Fruit fly (Drosophila melanogaster) Kc167 (cell line): ENCODE measurements around the gene mei-P26.

ENCODE experiments used
- h ChIP-seq: fragments of >200 bp; optimal IDR thresholded peaks from 3 replicates; lab custom pipeline; 2018; ENCODE audit warnings: missing external identifiers
- ttk ChIP-seq: sonication (Bioruptor generic); optimal IDR thresholded peaks from 2 replicates; lab custom pipeline; 2017; ENCODE audit warnings: missing external identifiers

DNA sequence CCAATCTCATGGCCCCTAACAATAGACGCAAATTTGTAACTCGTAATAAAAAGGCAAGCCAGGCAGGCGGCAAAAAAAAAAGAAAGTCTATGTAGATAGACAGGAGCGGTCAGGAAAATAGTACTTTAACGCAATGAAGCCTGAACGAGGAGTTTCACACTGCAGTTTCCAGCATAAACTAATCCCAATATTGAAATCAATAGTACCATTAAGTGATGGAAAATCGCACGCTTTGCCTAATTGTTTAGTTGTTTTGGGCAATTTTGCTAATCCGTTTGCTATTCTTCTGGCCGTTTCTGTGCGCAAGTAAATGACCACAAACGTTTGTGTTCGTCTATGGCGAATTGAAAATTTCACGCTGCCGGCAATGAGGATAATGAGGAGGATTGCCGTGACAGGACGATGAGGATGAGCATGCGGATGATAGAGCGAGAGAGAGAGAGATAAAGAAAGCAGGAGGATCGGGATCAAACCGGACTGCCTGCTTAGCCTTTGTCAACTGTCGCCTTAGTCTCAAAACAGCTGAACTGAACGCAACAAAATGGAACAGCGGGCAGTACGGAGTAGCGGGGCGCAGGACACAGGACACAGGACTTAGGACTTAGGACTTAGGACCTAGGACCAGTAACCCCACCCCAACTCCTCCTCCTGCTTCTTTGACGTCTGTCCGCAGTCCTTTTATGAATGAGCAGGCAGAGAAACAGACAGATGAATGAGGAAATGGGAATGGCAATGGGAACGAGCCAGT, 35.6 kb upstream of the mei-P26 start:
- TF ChIP-seq h (no peak), ttk (lab: Kevin White, UChicago) (no peak)
